Worm (Caenorhabditis elegans): ENCODE data around the gene fbxb-33.

The fbxb-33 gene

ce11 chrII:3659776-3660175, 12.6 kb downstream of the fbxb-33 start, which contains the start of gene F19B10.4:
Gene F19B10.4, plus strand, starts transcription at chrII:3660076.
- no peak for TF ChIP-seq ceh-34 (tag; optimal IDR thresholded peaks at IDR 0.05)
- no peak for TF ChIP-seq ceh-19 (GFP tag; optimal IDR thresholded peaks at IDR 0.05)
- no peak for TF ChIP-seq fkh-6 (tag; optimal IDR thresholded peaks at IDR 0.05)
- no peak for TF ChIP-seq nhr-232 (tag; optimal IDR thresholded peaks at IDR 0.05)
- TF ChIP-seq sox-2 (GFP tag; IDR thresholded peaks at IDR 0.05) = no peak
- TF ChIP-seq hlh-6 (tag; optimal IDR thresholded peaks at IDR 0.05) = no peak
- no peak for TF ChIP-seq fkh-10 (GFP tag; optimal IDR thresholded peaks at IDR 0.05)
- TF ChIP-seq ceh-14 (tag; optimal IDR thresholded peaks at IDR 0.05) = no peak
- no peak for TF ChIP-seq npax-4 (tag; optimal IDR thresholded peaks at IDR 0.05)
- TF ChIP-seq unc-42 (tag; optimal IDR thresholded peaks at IDR 0.05) = no peak
- no peak for TF ChIP-seq ceh-22 (tag; optimal IDR thresholded peaks at IDR 0.05)
- TF ChIP-seq ceh-6 (GFP tag; optimal IDR thresholded peaks at IDR 0.05) = no peak
- TF ChIP-seq nhr-11 (tag; optimal IDR thresholded peaks at IDR 0.05) = no peak
- TF ChIP-seq ceh-18 (tag; optimal IDR thresholded peaks at IDR 0.05) = no peak
- no peak for TF ChIP-seq sox-4 (tag; optimal IDR thresholded peaks at IDR 0.05)
- TF ChIP-seq C38D4.7 (GFP tag; optimal IDR thresholded peaks at IDR 0.05) = no peak

- TF ChIP-seq gmeb-2 (tag; optimal IDR thresholded peaks at IDR 0.05) = no peak
- TF ChIP-seq lin-11 (tag; optimal IDR thresholded peaks at IDR 0.05) = no peak
- TF ChIP-seq elt-2 (tag; optimal IDR thresholded peaks at IDR 0.05) = peak; percentile 12
- TF ChIP-seq C08G9.2 (tag; optimal IDR thresholded peaks at IDR 0.05) = no peak
- no peak for TF ChIP-seq rnt-1 (tag; optimal IDR thresholded peaks at IDR 0.05)
Observed at ce11 chrII:3661932-3662331, 14.7 kb downstream of the fbxb-33 start, which contains the start of gene F19B10.13. Gene F19B10.13, plus strand, starts transcription at chrII:3662274.

- TF ChIP-seq ceh-2 (tag; optimal IDR thresholded peaks at IDR 0.05) = no peak
- no peak for TF ChIP-seq ceh-48 (tag; optimal IDR thresholded peaks at IDR 0.05)
- no peak for TF ChIP-seq pax-1 (tag; optimal IDR thresholded peaks at IDR 0.05)
- TF ChIP-seq ztf-16 (tag; optimal IDR thresholded peaks at IDR 0.05) = no peak
- no peak for TF ChIP-seq ceh-14 (tag; optimal IDR thresholded peaks at IDR 0.05)
- TF ChIP-seq ceh-30 (tag; optimal IDR thresholded peaks at IDR 0.05) = no peak
- no peak for TF ChIP-seq ceh-9 (tag; optimal IDR thresholded peaks at IDR 0.05)
- no peak for TF ChIP-seq dmd-4 (tag; optimal IDR thresholded peaks at IDR 0.05; ENCODE audit: borderline replicate concordance)
- no peak for TF ChIP-seq eyg-1 (tag; optimal IDR thresholded peaks at IDR 0.05)
- TF ChIP-seq hlh-8 (tag; optimal IDR thresholded peaks at IDR 0.05) = no peak
- TF ChIP-seq zip-5 (tag; optimal IDR thresholded peaks at IDR 0.05) = no peak
- TF ChIP-seq rnt-1 (tag; optimal IDR thresholded peaks at IDR 0.05) = no peak
- TF ChIP-seq pqm-1 (tag; optimal IDR thresholded peaks at IDR 0.05) = no peak
Observed at ce11 chrII:3663796-3664195, 16.6 kb downstream of the fbxb-33 start, which contains the start of gene F19B10.6. Gene F19B10.6, minus strand, starts transcription at chrII:3663896.

ce11 chrII:3664470-3664869, 17.3 kb downstream of the fbxb-33 start, which contains the start of gene F19B10.3:
Gene F19B10.3, plus strand, starts transcription at chrII:3664770.
- no peak for TF ChIP-seq gmeb-2 (tag; optimal IDR thresholded peaks at IDR 0.05)
- TF ChIP-seq ceh-30 (tag; optimal IDR thresholded peaks at IDR 0.05) = no peak
- TF ChIP-seq pag-3 (tag; optimal IDR thresholded peaks at IDR 0.05; ENCODE audit: borderline replicate concordance) = no peak
- TF ChIP-seq unc-42 (tag; optimal IDR thresholded peaks at IDR 0.05) = no peak
- no peak for TF ChIP-seq elt-2 (tag; optimal IDR thresholded peaks at IDR 0.05)
- no peak for TF ChIP-seq ahr-1 (tag; optimal IDR thresholded peaks at IDR 0.05)
- no peak for TF ChIP-seq ceh-14 (tag; optimal IDR thresholded peaks at IDR 0.05)
- no peak for TF ChIP-seq che-1 (tag; optimal IDR thresholded peaks at IDR 0.05)
- TF ChIP-seq ceh-9 (tag; optimal IDR thresholded peaks at IDR 0.05) = no peak
- TF ChIP-seq pax-1 (tag; optimal IDR thresholded peaks at IDR 0.05) = no peak
- no peak for TF ChIP-seq nhr-11 (tag; optimal IDR thresholded peaks at IDR 0.05)
- TF ChIP-seq ceh-45 (GFP tag; IDR thresholded peaks at IDR 0.05) = no peak
- TF ChIP-seq sox-4 (tag; optimal IDR thresholded peaks at IDR 0.05) = no peak
- no peak for TF ChIP-seq syd-9 (tag; optimal IDR thresholded peaks at IDR 0.05)
